Worm (Caenorhabditis elegans) whole organism, L4/young adult: ENCODE data around the gene C10A4.10.

Experiments used
- W03F9.2 ChIP-seq: fragments of 150-350 bp; optimal IDR thresholded peaks from 2 replicates; lab custom pipeline; 2014; ENCODE audit warnings: missing biosample characterization, missing genetic modification characterization
- dao-5 ChIP-seq: sonication (generic microtip); optimal IDR thresholded peaks from 2 replicates; lab custom pipeline; 2016; ENCODE audit warnings: missing genotype, missing genetic modification characterization, moderate library complexity, missing compliant biosample characterization
- him-1 ChIP-seq: sonication (generic microtip); optimal IDR thresholded peaks from 2 replicates; lab custom pipeline; 2016; ENCODE audit warnings: missing genotype, missing genetic modification reagents, missing genetic modification characterization, missing compliant biosample characterization

ce11 chrX:7416082-7416481 lies 17.4 kb downstream of the C10A4.10 start, which contains the start of gene C10A4.1:
- no peak for TF ChIP-seq W03F9.2 (tag; lab: Kevin White, UChicago)
- TF ChIP-seq him-1 (tag; lab: Kevin White, UChicago) = no peak
- TF ChIP-seq dao-5 (tag; lab: Kevin White, UChicago) = no peak
